Worm (Caenorhabditis elegans) whole organism, early embryonic: ENCODE results near the gene sre-39.

Experiments used
- B0310.2 ChIP-seq: sonication (generic microtip); optimal IDR thresholded peaks from 2 replicates; lab custom pipeline; 2016; ENCODE audit warnings: mild to moderate bottlenecking, missing genetic modification characterization, missing compliant biosample characterization
- F13C5.2 ChIP-seq: sonication (generic microtip); optimal IDR thresholded peaks from 2 replicates; lab custom pipeline; 2017; ENCODE audit warnings: mild to moderate bottlenecking, missing genetic modification characterization, inconsistent platforms, missing compliant biosample characterization
- aly-1 ChIP-seq: sonication (generic microtip); optimal IDR thresholded peaks from 2 replicates; lab custom pipeline; 2016; ENCODE audit warnings: missing genetic modification characterization, missing compliant biosample characterization
- ama-1 ChIP-seq: fragments of 150-350 bp; optimal IDR thresholded peaks from 2 replicates; lab custom pipeline; 2014
- ceh-13 ChIP-seq: fragments of 200-800 bp; sonication (Bioruptor generic); optimal IDR thresholded peaks from 2 replicates; lab custom pipeline; 2018; ENCODE audit warnings: mild to moderate bottlenecking, missing genetic modification characterization, missing compliant biosample characterization
- ceh-36 ChIP-seq: sonication (generic microtip); optimal IDR thresholded peaks from 2 replicates; lab custom pipeline; 2016; ENCODE audit warnings: missing genetic modification characterization, inconsistent platforms, missing compliant biosample characterization
- ets-7 ChIP-seq: sonication (generic microtip); optimal IDR thresholded peaks from 2 replicates; lab custom pipeline; 2016; ENCODE audit warnings: missing genotype, missing genetic modification characterization, missing compliant biosample characterization
- flt-1 ChIP-seq: fragments of 200-800 bp; sonication (Bioruptor generic); IDR thresholded peaks from 2 replicates; pipeline ENCODE4 v1.3.6; 2022; ENCODE audit warnings: missing genetic modification characterization, missing compliant biosample characterization
- hmbx-1 ChIP-seq: sonication (generic microtip); optimal IDR thresholded peaks from 2 replicates; lab custom pipeline; 2016; ENCODE audit warnings: mild to moderate bottlenecking, missing genetic modification characterization, missing compliant biosample characterization
- hmg-4 ChIP-seq: fragments of 200-800 bp; sonication (Bioruptor generic); optimal IDR thresholded peaks from 2 replicates; lab custom pipeline; 2018; ENCODE audit warnings: mild to moderate bottlenecking, missing genetic modification characterization, missing compliant biosample characterization
- hnd-1 ChIP-seq: sonication (generic microtip); optimal IDR thresholded peaks from 2 replicates; lab custom pipeline; 2016; ENCODE audit warnings: missing genetic modification characterization, missing compliant biosample characterization
- pes-1 ChIP-seq: fragments of 200-800 bp; sonication (Bioruptor generic); IDR thresholded peaks from 2 replicates; pipeline ENCODE4 v1.3.6; 2022; ENCODE audit warnings: missing genetic modification reagents, missing genetic modification characterization, missing compliant biosample characterization
- scrt-1 ChIP-seq: fragments of 200-800 bp; sonication (Bioruptor generic); IDR thresholded peaks from 2 replicates; pipeline ENCODE4 v1.3.6; 2022; ENCODE audit warnings: missing genetic modification characterization, missing compliant biosample characterization
- sea-1 ChIP-seq: fragments of 200-800 bp; sonication (Bioruptor generic); conservative IDR thresholded peaks from 2 replicates; pipeline ENCODE4 v1.3.6; 2022; ENCODE audit warnings: missing genetic modification characterization, missing compliant biosample characterization
- tbx-11 ChIP-seq: fragments of 200-800 bp; sonication (Bioruptor generic); IDR thresholded peaks from 2 replicates; pipeline ENCODE4 v1.3.6; 2022; ENCODE audit warnings: missing genetic modification characterization, missing compliant biosample characterization
- tbx-37 ChIP-seq: fragments of 200-800 bp; sonication (Bioruptor generic); conservative IDR thresholded peaks from 2 replicates; pipeline ENCODE4 v1.3.6; 2022; ENCODE audit warnings: missing genetic modification reagents, missing genetic modification characterization, missing compliant biosample characterization
- tra-4 ChIP-seq: sonication (generic microtip); optimal IDR thresholded peaks from 2 replicates; lab custom pipeline; 2017; ENCODE audit warnings: missing genetic modification characterization, missing compliant biosample characterization

sre-39 gene

DNA sequence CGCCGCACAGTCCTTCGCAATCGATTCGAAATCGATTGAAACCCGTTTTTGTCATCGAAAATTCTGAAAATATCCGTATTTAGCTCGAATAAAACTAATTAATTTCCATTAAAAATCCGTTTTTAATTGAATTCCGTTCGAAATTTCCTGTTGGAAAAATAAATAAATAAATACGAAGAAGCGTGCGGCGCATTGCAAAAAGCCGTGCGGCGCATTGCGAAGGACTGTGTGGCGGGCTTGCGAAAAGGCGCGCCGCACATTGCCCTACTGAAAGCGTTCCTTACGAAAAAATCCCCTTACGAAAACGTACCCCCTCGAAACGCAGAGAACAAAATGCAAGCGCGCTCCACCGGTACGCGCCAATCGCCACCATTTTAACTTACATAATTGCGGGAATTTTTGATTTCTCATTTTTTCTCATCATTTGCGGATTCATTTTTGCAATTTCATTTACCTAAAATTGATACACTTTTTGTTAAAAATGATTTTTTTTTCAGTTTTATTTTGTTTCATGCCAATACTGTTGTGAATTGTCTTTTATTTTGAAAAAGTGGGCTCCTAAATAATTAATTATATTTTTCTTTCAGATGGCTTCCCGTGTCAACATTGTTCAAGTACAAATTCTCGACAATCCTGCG, 14.6 kb downstream of the sre-39 start, which contains the start of gene unc-85:
Gene unc-85, plus strand, starts transcription at position 588 of the 638 bp plus-strand sequence.
- TF ChIP-seq tbx-37 (GFP tag; lab: Robert Waterston, UW) (peak; percentile 45; the same call in 1 of the 2 replicates), F13C5.2 (tag; lab: Kevin White, UChicago) (peak; percentile 81), pes-1 (GFP tag; lab: Robert Waterston, UW) (peak; percentile 79), sea-1 (GFP tag; lab: Robert Waterston, UW) (peak; percentile 65; the same call in 1 of the 2 replicates), hmg-4 (GFP tag; lab: Kevin White, UChicago) (peak; percentile 78), tbx-11 (GFP tag; lab: Robert Waterston, UW) (peak; percentile 68), scrt-1 (peak; percentile 71), B0310.2 (tag; lab: Kevin White, UChicago) (peak; percentile 18), hnd-1 (tag; lab: Kevin White, UChicago) (peak; percentile 25), flt-1 (GFP tag; lab: Robert Waterston, UW) (peak; percentile 63), aly-1 (tag; lab: Kevin White, UChicago) (peak; percentile 44), ets-7 (tag; lab: Kevin White, UChicago) (peak; percentile 58)

DNA sequence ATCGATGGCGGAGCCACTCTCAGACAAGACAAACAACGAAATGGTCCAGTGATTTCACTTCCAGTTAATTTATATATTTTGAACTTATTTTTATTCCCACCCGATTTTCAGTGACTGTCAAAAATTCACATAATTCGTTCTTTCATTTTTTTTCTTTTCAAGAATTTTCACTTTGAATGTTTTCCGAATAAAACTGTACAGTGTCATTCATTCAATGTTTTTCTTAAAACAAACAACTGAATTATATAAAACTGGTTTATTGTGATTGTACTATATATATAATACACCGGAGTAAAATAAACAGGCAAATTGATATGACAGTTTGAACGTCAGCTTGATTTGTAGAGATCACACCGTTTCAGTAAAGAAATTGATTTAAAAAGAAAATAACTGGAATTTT, 16.0 kb downstream of the sre-39 start:
- TF ChIP-seq ceh-36 (tag; lab: Kevin White, UChicago) (no peak), scrt-1 (no peak), ama-1 (no peak)

DNA sequence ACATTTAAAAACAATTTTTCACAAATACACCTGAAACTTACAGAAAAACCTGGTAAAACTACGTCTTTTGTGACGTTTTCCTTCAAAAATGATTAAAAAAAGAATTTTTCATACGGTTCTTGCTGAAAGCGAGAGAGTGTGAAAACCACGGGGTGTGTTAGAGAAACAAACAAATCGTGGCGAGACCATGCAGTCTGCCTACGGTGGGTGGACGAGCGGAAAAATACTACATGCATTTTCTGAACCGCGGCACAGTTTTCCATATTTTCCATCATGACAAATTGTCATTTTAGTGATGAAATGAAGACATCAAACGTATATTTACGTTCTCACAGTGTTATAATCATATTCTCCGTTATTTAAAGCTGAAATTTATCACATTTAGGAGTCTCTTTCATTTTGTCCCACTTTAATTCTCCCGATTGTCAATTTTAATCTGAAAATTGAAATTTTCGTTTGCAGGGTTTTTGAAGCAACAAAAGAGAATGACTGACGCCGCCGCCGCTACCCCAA, 19.4 kb downstream of the sre-39 start, which contains the start of the genes F10G7.9 and tsn-1:
Gene F10G7.9, minus strand, starts transcription at position 127 of the 513 bp plus-strand sequence.
Gene tsn-1, plus strand, starts transcription at position 463 of the 513 bp plus-strand sequence.
- TF ChIP-seq tbx-37 (GFP tag; lab: Robert Waterston, UW) (no peak), flt-1 (GFP tag; lab: Robert Waterston, UW) (no peak), ama-1 (no peak), F13C5.2 (tag; lab: Kevin White, UChicago) (peak; percentile 12)

DNA sequence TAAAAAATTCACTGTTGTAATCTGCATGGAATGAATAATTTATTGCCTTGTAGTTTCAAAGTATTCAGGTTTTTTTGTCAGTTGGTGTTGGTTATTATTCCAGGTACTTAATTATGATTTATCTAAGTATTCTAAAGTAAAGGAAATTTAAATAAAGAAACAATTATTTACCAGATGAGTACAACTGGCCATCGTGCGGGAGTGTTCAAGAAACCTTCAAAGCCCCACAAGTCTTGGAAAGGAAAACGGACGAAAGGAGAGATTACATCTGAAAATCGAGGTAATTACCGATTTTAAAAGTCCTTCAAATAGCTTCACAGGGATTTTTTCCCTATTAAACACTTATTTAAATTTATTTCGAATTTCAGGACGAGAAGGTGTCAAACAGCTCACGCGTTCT, 23.1 kb downstream of the sre-39 start, which contains the start of gene tag-151:
Gene tag-151, plus strand, starts transcription at position 158 of the 400 bp plus-strand sequence.
- no peak for TF ChIP-seq tbx-11 (GFP tag; lab: Robert Waterston, UW)
- no peak for TF ChIP-seq tra-4 (tag; lab: Kevin White, UChicago)

DNA sequence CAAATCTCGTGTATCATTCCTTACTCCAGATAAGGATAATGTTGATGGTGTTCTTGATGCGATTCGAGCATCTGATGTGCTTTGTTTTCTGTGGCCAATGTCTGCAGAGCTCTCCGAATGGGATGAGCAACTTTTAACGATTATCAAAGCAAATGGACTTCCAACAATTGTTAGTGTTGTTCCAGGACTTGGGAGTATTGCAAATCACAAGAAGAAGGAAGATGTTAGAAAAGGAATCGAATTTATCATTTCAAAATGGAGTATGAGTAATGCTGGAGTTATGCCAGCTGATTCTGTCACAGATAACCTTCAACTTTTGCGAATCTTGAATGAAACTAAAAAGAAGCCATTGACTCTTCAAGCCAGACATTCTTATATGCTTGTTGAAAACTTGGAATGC, 23.8 kb downstream of the sre-39 start:
- no peak for TF ChIP-seq aly-1 (tag; lab: Kevin White, UChicago)

DNA sequence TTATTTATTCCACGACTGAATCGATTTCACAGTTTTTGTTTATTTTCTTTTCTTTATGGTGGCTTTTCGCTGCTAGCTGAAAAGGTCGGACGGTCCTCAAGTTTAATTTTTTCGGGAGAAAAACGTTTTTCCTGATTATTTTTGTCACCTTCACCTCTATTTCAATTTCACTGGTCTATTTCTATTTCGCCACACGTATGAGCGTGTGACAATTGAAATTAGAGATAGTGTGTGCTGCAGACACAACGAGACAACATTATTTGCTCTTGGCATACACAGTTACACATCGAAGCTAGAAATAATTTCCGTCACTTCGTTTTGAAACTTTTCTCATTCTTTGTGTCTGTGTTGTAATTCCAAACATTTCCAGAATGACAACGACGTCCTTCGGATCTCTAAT, 28.6 kb downstream of the sre-39 start, which contains the start of gene F41C3.8:
Gene F41C3.8, plus strand, starts transcription at position 371 of the 400 bp plus-strand sequence.
- TF ChIP-seq tbx-11 (GFP tag; lab: Robert Waterston, UW) = no peak
- no peak for TF ChIP-seq hmg-4 (GFP tag; lab: Kevin White, UChicago)

DNA sequence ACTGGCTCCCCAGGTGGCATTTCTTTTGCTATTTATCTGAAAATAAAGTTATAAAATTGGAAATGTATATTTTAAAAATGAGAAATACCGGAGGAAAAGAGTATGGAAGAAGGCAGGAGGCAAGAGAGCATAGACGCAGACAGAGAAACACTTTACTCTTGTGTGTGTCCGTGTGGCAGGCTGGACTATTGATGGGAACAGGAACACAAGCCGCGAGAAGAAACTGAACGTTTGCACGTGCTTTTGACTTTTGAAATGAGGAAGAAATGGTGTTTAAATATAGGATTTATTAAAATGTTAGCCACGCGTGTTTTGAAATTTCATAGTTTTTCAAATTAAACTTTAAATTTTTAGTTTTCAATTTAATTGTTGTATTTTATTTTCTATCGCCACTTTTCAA, 39.1 kb downstream of the sre-39 start, which contains the start of gene F10G7.10:
Gene F10G7.10, minus strand, starts transcription at position 145 of the 400 bp plus-strand sequence.
- no peak for TF ChIP-seq F13C5.2 (tag; lab: Kevin White, UChicago)
- no peak for TF ChIP-seq sea-1 (GFP tag; lab: Robert Waterston, UW)
- TF ChIP-seq ceh-36 (tag; lab: Kevin White, UChicago) = no peak
- no peak for TF ChIP-seq hnd-1 (tag; lab: Kevin White, UChicago)
- TF ChIP-seq ama-1 = no peak
- TF ChIP-seq tbx-11 (GFP tag; lab: Robert Waterston, UW) = no peak
- TF ChIP-seq scrt-1 = no peak
- no peak for TF ChIP-seq ceh-13
- TF ChIP-seq tra-4 (tag; lab: Kevin White, UChicago) = no peak
- no peak for TF ChIP-seq hmg-4 (GFP tag; lab: Kevin White, UChicago)
- no peak for TF ChIP-seq hmbx-1 (tag; lab: Kevin White, UChicago)
- TF ChIP-seq flt-1 (GFP tag; lab: Robert Waterston, UW) = no peak
- TF ChIP-seq tbx-37 (GFP tag; lab: Robert Waterston, UW) = no peak
- TF ChIP-seq ets-7 (tag; lab: Kevin White, UChicago) = no peak
- no peak for TF ChIP-seq B0310.2 (tag; lab: Kevin White, UChicago)
- TF ChIP-seq aly-1 (tag; lab: Kevin White, UChicago) = no peak
- TF ChIP-seq pes-1 (GFP tag; lab: Robert Waterston, UW) = no peak

DNA sequence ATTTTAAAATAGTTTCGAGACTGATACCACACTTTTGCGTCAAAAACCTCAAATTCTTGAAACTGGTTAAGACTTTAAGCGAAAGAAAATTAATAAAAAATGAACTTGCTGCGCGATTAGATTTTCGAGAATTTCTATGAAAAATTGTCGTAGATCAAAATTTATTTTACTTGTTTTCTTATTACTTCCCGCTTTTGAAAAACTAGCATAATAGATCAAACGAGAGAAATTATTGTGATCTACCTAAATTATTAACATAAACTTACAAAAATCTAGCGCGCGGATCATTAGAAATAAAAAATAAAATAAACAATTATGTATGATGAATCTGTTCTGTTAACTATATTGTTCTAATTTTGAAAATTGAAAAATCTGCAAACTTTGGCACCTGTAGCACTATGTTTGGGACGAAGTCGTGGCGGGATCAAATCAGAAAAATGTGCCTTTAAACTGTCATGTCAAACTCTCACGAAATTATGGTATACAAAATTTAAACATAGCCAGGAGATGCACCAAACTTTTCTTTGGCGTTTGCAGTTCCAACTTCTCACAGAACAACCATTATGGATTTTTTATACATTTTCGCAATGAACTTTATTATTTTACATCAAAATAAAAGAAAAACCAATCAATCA, 39.8 kb downstream of the sre-39 start:
- TF ChIP-seq flt-1 (GFP tag; lab: Robert Waterston, UW) = no peak
- no peak for TF ChIP-seq tra-4 (tag; lab: Kevin White, UChicago)
- TF ChIP-seq pes-1 (GFP tag; lab: Robert Waterston, UW) = no peak
